Fruit fly (Drosophila melanogaster) whole organism, embryonic: ENCODE measurements around the gene Taf10.

Experiments used
- Antp ChIP-seq: fragments of 200-800 bp; sonication (Bioruptor generic); optimal IDR thresholded peaks from 3 replicates; lab custom pipeline; 2016; ENCODE audit warnings: missing biosample characterization, missing genetic modification characterization
- Atf3 ChIP-seq: fragments of 200-800 bp; sonication (Bioruptor generic); optimal IDR thresholded peaks from 3 replicates; lab custom pipeline; 2016; ENCODE audit warnings: missing biosample characterization, missing genetic modification characterization
- Bdp1 ChIP-seq: fragments of 200-800 bp; sonication (Bioruptor generic); optimal IDR thresholded peaks from 3 replicates; lab custom pipeline; 2016; ENCODE audit warnings: missing biosample characterization, missing genetic modification characterization
- CG10431 ChIP-seq: fragments of 200-800 bp; sonication (Bioruptor generic); optimal IDR thresholded peaks from 3 replicates; lab custom pipeline; 2018; ENCODE audit warnings: missing biosample characterization, mild to moderate bottlenecking, missing genetic modification characterization
- CG11247 ChIP-seq: fragments of 200-800 bp; sonication (Bioruptor generic); IDR thresholded peaks from 2 replicates; pipeline ENCODE4 v1.3.6; 2022; ENCODE audit warnings: missing biosample characterization, missing genetic modification characterization
- CG12236 ChIP-seq: fragments of 200-800 bp; sonication (Bioruptor generic); optimal IDR thresholded peaks from 2 replicates; lab custom pipeline; 2016; ENCODE audit warnings: missing biosample characterization, missing genetic modification characterization
- CG13894 ChIP-seq: fragments of 200-800 bp; sonication (Bioruptor generic); optimal IDR thresholded peaks from 3 replicates; lab custom pipeline; 2018; ENCODE audit warnings: missing biosample characterization, mild to moderate bottlenecking, missing genetic modification characterization, moderate library complexity
- CG1647 ChIP-seq: fragments of 200-800 bp; sonication (Bioruptor generic); optimal IDR thresholded peaks from 3 replicates; lab custom pipeline; 2016; ENCODE audit warnings: missing biosample characterization, missing genetic modification characterization
- CG16779 ChIP-seq: fragments of 200-800 bp; sonication (Bioruptor generic); IDR thresholded peaks from 2 replicates; pipeline ENCODE4 v1.3.6; 2022; ENCODE audit warnings: missing biosample characterization, missing genetic modification characterization
- CG17829 ChIP-seq: fragments of 200-800 bp; optimal IDR thresholded peaks from 2 replicates; lab custom pipeline; 2019; ENCODE audit warnings: missing biosample characterization, mild to moderate bottlenecking, missing genetic modification characterization, moderate library complexity
- CG30403 ChIP-seq: fragments of 200-800 bp; sonication (Bioruptor generic); optimal IDR thresholded peaks from 3 replicates; lab custom pipeline; 2016; ENCODE audit warnings: missing biosample characterization, missing genetic modification characterization
- CG3163 ChIP-seq: fragments of 200-800 bp; sonication (Bioruptor generic); optimal IDR thresholded peaks from 3 replicates; lab custom pipeline; 2016; ENCODE audit warnings: missing biosample characterization, missing genetic modification characterization
- CG33213 ChIP-seq: fragments of 200-800 bp; sonication (Bioruptor generic); optimal IDR thresholded peaks from 3 replicates; lab custom pipeline; 2016; ENCODE audit warnings: missing biosample characterization, missing genetic modification characterization
- CG3726 ChIP-seq: fragments of 200-800 bp; sonication (Bioruptor generic); IDR thresholded peaks from 3 replicates; pipeline ENCODE4, ENCODE4 v1.3.6; 2022; ENCODE audit warnings: missing biosample characterization, missing genetic modification characterization
- CG3847 ChIP-seq: fragments of 200-800 bp; sonication (Bioruptor generic); IDR thresholded peaks from 2 replicates; pipeline ENCODE4 v1.3.6; 2022; ENCODE audit warnings: missing biosample characterization, missing genetic modification characterization
- CG4360 ChIP-seq: fragments of 200-800 bp; sonication (Bioruptor generic); IDR thresholded peaks from 2 replicates; pipeline ENCODE4 v1.3.6; 2022; ENCODE audit warnings: missing biosample characterization, missing genetic modification characterization
- CG5245 ChIP-seq: fragments of 200-800 bp; sonication (Bioruptor generic); optimal IDR thresholded peaks from 3 replicates; lab custom pipeline; 2016; ENCODE audit warnings: missing biosample characterization, missing genetic modification characterization
- CG6683 ChIP-seq: fragments of 200-800 bp; sonication (Bioruptor generic); optimal IDR thresholded peaks from 2 replicates; lab custom pipeline; 2017; ENCODE audit warnings: missing biosample characterization, mild to moderate bottlenecking, missing genetic modification characterization, missing genetic modification reagents
- CG8359 ChIP-seq: fragments of 200-800 bp; sonication (Bioruptor generic); optimal IDR thresholded peaks from 2 replicates; lab custom pipeline; 2017; ENCODE audit warnings: missing biosample characterization, mild to moderate bottlenecking, missing genetic modification characterization, borderline replicate concordance
- CG9876 ChIP-seq: fragments of 200-800 bp; sonication (Bioruptor generic); optimal IDR thresholded peaks from 2 replicates; lab custom pipeline; 2016; ENCODE audit warnings: missing biosample characterization, missing genetic modification characterization
- D19A ChIP-seq: fragments of 200-800 bp; optimal IDR thresholded peaks from 3 replicates; lab custom pipeline; 2019; ENCODE audit warnings: missing biosample characterization, mild to moderate bottlenecking, missing genetic modification characterization, moderate library complexity
- Dip2 ChIP-seq: fragments of 200-800 bp; sonication (Bioruptor generic); IDR thresholded peaks from 2 replicates; pipeline ENCODE4 v1.3.6; 2022; ENCODE audit warnings: missing biosample characterization, missing genetic modification characterization
- Doc3 ChIP-seq: fragments of 200-800 bp; sonication (Bioruptor generic); IDR thresholded peaks from 3 replicates; pipeline ENCODE4 v1.3.6; 2022; ENCODE audit warnings: missing biosample characterization, missing genetic modification characterization; ENCODE audit not compliant: partially characterized antibody
- Hr78 ChIP-seq, 2 experiments: fragments of 200-800 bp in 1 of 2; fragments of >200 bp in 1 of 2; sonication (Bioruptor generic) in 1 of 2; optimal IDR thresholded peaks; 2 replicates each; lab custom pipeline; 2017 to 2019; ENCODE audit warnings: missing biosample characterization in 2 of 2, missing genetic modification characterization in 2 of 2, mild to moderate bottlenecking in 1 of 2, moderate library complexity in 1 of 2
- Lhr ChIP-seq: fragments of 200-800 bp; sonication (Bioruptor generic); optimal IDR thresholded peaks from 3 replicates; lab custom pipeline; 2017; ENCODE audit warnings: mild to moderate bottlenecking, missing biosample characterization, missing genetic modification reagents, missing genetic modification characterization
- MBD-R2 ChIP-seq: fragments of 200-800 bp; sonication (Bioruptor generic); IDR thresholded peaks from 2 replicates; pipeline ENCODE4 v1.3.6; 2022; ENCODE audit warnings: missing biosample characterization, missing genetic modification characterization
- Nf-YC ChIP-seq: fragments of 200-800 bp; optimal IDR thresholded peaks from 3 replicates; lab custom pipeline; 2019; ENCODE audit warnings: missing biosample characterization, mild to moderate bottlenecking, missing genetic modification characterization, moderate library complexity
- Scr ChIP-seq: fragments of 200-800 bp; sonication (Bioruptor generic); IDR thresholded peaks from 2 replicates; pipeline ENCODE4 v1.3.6; 2022; ENCODE audit warnings: missing biosample characterization, missing genetic modification characterization; ENCODE audit not compliant: partially characterized antibody
- ash1 ChIP-seq: fragments of 200-800 bp; sonication (Bioruptor generic); optimal IDR thresholded peaks from 2 replicates; lab custom pipeline; 2018; ENCODE audit warnings: missing biosample characterization, mild to moderate bottlenecking, missing genetic modification characterization
- crol ChIP-seq: fragments of 200-800 bp; sonication (Bioruptor generic); IDR thresholded peaks from 2 replicates; pipeline ENCODE4 v1.3.6; 2022; ENCODE audit warnings: missing biosample characterization, missing genetic modification characterization
- dimm ChIP-seq: fragments of 200-800 bp; sonication (Bioruptor generic); IDR thresholded peaks from 2 replicates; pipeline ENCODE4 v1.3.6; 2022; ENCODE audit warnings: missing biosample characterization, missing genetic modification characterization
- dm ChIP-seq: fragments of 200-800 bp; sonication (Bioruptor generic); optimal IDR thresholded peaks from 3 replicates; lab custom pipeline; 2016; ENCODE audit warnings: missing biosample characterization, missing genetic modification characterization
- esg ChIP-seq: fragments of 200-800 bp; sonication (Bioruptor generic); conservative IDR thresholded peaks from 2 replicates; pipeline ENCODE4 v1.3.6; 2022; ENCODE audit warnings: missing biosample characterization, missing genetic modification characterization
- fu2 ChIP-seq: fragments of 200-800 bp; sonication (Bioruptor generic); optimal IDR thresholded peaks from 2 replicates; lab custom pipeline; 2016; ENCODE audit warnings: missing biosample characterization, missing genetic modification characterization
- gem ChIP-seq: fragments of 200-800 bp; sonication (Bioruptor generic); optimal IDR thresholded peaks from 2 replicates; lab custom pipeline; 2019; ENCODE audit warnings: missing biosample characterization, mild to moderate bottlenecking, missing genetic modification characterization, moderate library complexity
- gt ChIP-seq: fragments of 200-800 bp; sonication (Bioruptor generic); IDR thresholded peaks from 2 replicates; pipeline ENCODE4 v1.3.6; 2022; ENCODE audit warnings: missing biosample characterization, missing genetic modification characterization
- h ChIP-seq: fragments of >200 bp; optimal IDR thresholded peaks from 2 replicates; lab custom pipeline; 2017
- her ChIP-seq: fragments of 200-800 bp; sonication (Bioruptor generic); optimal IDR thresholded peaks from 2 replicates; lab custom pipeline; 2016; ENCODE audit warnings: missing biosample characterization, missing genetic modification characterization
- hkb ChIP-seq, 2 experiments: fragments of 200-800 bp in 1 of 2; fragments of >200 bp in 1 of 2; sonication (Bioruptor generic) in 1 of 2; IDR thresholded peaks in 1 of 2; optimal IDR thresholded peaks in 1 of 2; 2 replicates each; pipeline versions ENCODE4 v1.3.6 to Lab custom; 2017 to 2022; ENCODE audit warnings: missing biosample characterization in 1 of 2, missing genetic modification characterization in 1 of 2
- ind ChIP-seq: fragments of 200-800 bp; sonication (Bioruptor generic); optimal IDR thresholded peaks from 3 replicates; lab custom pipeline; 2016; ENCODE audit warnings: missing biosample characterization, missing genetic modification characterization
- lola ChIP-seq, 3 experiments: fragments of >200 bp in 2 of 3; fragments of 200-800 bp in 1 of 3; sonication (Bioruptor generic) in 1 of 3; optimal IDR thresholded peaks; 2 replicates each; lab custom pipeline; 2017 to 2019; ENCODE audit warnings: missing biosample characterization in 3 of 3, missing genetic modification characterization in 3 of 3, mild to moderate bottlenecking in 1 of 3, moderate library complexity in 1 of 3
- mam ChIP-seq: fragments of 200-800 bp; sonication (Bioruptor generic); optimal IDR thresholded peaks from 3 replicates; lab custom pipeline; 2016; ENCODE audit warnings: missing biosample characterization, missing genetic modification characterization
- nerfin-1 ChIP-seq: fragments of 200-800 bp; sonication (Bioruptor generic); optimal IDR thresholded peaks from 3 replicates; lab custom pipeline; 2019; ENCODE audit warnings: missing biosample characterization, mild to moderate bottlenecking, missing genetic modification characterization, moderate library complexity
- org-1 ChIP-seq: fragments of 200-800 bp; sonication (Bioruptor generic); optimal IDR thresholded peaks from 2 replicates; lab custom pipeline; 2017; ENCODE audit warnings: missing biosample characterization, missing genetic modification characterization
- pros ChIP-seq: fragments of 200-800 bp; sonication (Bioruptor generic); optimal IDR thresholded peaks from 3 replicates; lab custom pipeline; 2019; ENCODE audit warnings: missing biosample characterization, mild to moderate bottlenecking, missing genetic modification characterization, moderate library complexity
- row ChIP-seq: fragments of 200-800 bp; sonication (Bioruptor generic); IDR thresholded peaks from 3 replicates; pipeline ENCODE4 v1.3.6; 2022; ENCODE audit warnings: missing biosample characterization, missing genetic modification characterization
- shn ChIP-seq: fragments of 200-800 bp; sonication (Bioruptor generic); optimal IDR thresholded peaks from 3 replicates; lab custom pipeline; 2016; ENCODE audit warnings: missing biosample characterization, missing genetic modification characterization
- ssp ChIP-seq: fragments of 200-800 bp; sonication (Bioruptor generic); IDR thresholded peaks from 2 replicates; pipeline ENCODE4 v1.3.6; 2022; ENCODE audit warnings: missing biosample characterization, missing genetic modification characterization
- wor ChIP-seq: fragments of 200-800 bp; sonication (Bioruptor generic); IDR thresholded peaks from 2 replicates; pipeline ENCODE4 v1.3.6; 2022; ENCODE audit warnings: missing biosample characterization, missing genetic modification characterization
- yki ChIP-seq: fragments of >200 bp; optimal IDR thresholded peaks from 3 replicates; lab custom pipeline; 2018
- zf30C ChIP-seq: fragments of 200-800 bp; sonication (Bioruptor generic); optimal IDR thresholded peaks from 3 replicates; lab custom pipeline; 2018; ENCODE audit warnings: missing biosample characterization, mild to moderate bottlenecking, missing genetic modification characterization

Taf10 gene

dm6 chr2L:2759654-2760053, 8.0 kb upstream of the Taf10 start, which contains the start of the genes HemK2, Snapin and Tnpo-SR (continued):
- peak; percentile 55 for TF ChIP-seq org-1
- peak; percentile 86 for TF ChIP-seq Nf-YC
- TF ChIP-seq CG17829 (tag; lab: Kevin White, UChicago) = peak; percentile 94
- peak; percentile 96 for TF ChIP-seq CG13894 (tag; lab: Kevin White, UChicago)
- TF ChIP-seq mam (GFP tag; lab: Kevin White, UChicago) = peak; percentile 91
- peak; percentile 78 for TF ChIP-seq Bdp1 (GFP tag; lab: Kevin White, UChicago)
- TF ChIP-seq CG6683 (GFP tag; lab: Kevin White, UChicago) = peak; percentile 83
- TF ChIP-seq row (GFP tag; lab: Robert Waterston, UW) = peak; percentile 98
- peak; percentile 95 for TF ChIP-seq gem (tag; lab: Kevin White, UChicago)
- peak; percentile 67 for TF ChIP-seq CG10431
- peak; percentile 52 for TF ChIP-seq CG12236 (GFP tag; lab: Kevin White, UChicago)
- TF ChIP-seq nerfin-1 (tag; lab: Kevin White, UChicago) = peak; percentile 85
- TF ChIP-seq pros = peak; percentile 20
- TF ChIP-seq CG3163 = peak; percentile 59
- TF ChIP-seq ssp (GFP tag; lab: Robert Waterston, UW) = peak; percentile 86
- no peak for TF ChIP-seq hkb (optimal IDR thresholded peaks at IDR 0.05; lab: Kevin White, UChicago)
- TF ChIP-seq hkb (GFP tag; IDR thresholded peaks at IDR 0.05; lab: Robert Waterston, UW) = peak; percentile 93
- TF ChIP-seq ind (GFP tag; lab: Kevin White, UChicago) = peak; percentile 91
- peak; percentile 66; the same call in 1 of the 2 replicates for TF ChIP-seq CG16779
- TF ChIP-seq CG3847 (GFP tag; lab: Robert Waterston, UW) = peak; percentile 96
- TF ChIP-seq Antp (GFP tag; lab: Kevin White, UChicago) = peak; percentile 82
- peak; percentile 11 for TF ChIP-seq zf30C (GFP tag; lab: Kevin White, UChicago)
- TF ChIP-seq CG33213 (GFP tag; lab: Kevin White, UChicago) = peak; percentile 89
- TF ChIP-seq yki = no peak
- peak; percentile 61 for TF ChIP-seq shn (GFP tag; lab: Kevin White, UChicago)
- TF ChIP-seq wor (GFP tag; lab: Robert Waterston, UW) = peak; percentile 86
- peak; percentile 83 for TF ChIP-seq CG5245 (GFP tag; lab: Kevin White, UChicago)
- TF ChIP-seq Hr78 (GFP tag; optimal IDR thresholded peaks at IDR 0.05; lab: Kevin White, UChicago) = no peak
- TF ChIP-seq Scr (GFP tag; lab: Robert Waterston, UW) = peak; percentile 98
- peak; percentile 26 for TF ChIP-seq ash1 (GFP tag; lab: Kevin White, UChicago)
- TF ChIP-seq Lhr = peak; percentile 82
- TF ChIP-seq CG11247 (GFP tag; lab: Robert Waterston, UW) = peak; percentile 94
- TF ChIP-seq Doc3 = peak; percentile 98
- peak; percentile 91 for TF ChIP-seq gt (GFP tag; lab: Robert Waterston, UW)
- peak; percentile 63 for TF ChIP-seq her (GFP tag; lab: Kevin White, UChicago)
- peak; percentile 95 for TF ChIP-seq CG30403 (GFP tag; lab: Kevin White, UChicago)
- TF ChIP-seq Atf3 (GFP tag; lab: Kevin White, UChicago) = peak; percentile 84
- TF ChIP-seq CG8359 (GFP tag; lab: Kevin White, UChicago) = peak; percentile 59
- peak; percentile 36; the same call in 1 of the 2 replicates for TF ChIP-seq crol (GFP tag; lab: Robert Waterston, UW)
- peak; percentile 95 for TF ChIP-seq MBD-R2 (GFP tag; lab: Robert Waterston, UW)
- TF ChIP-seq Dip2 (GFP tag; lab: Robert Waterston, UW) = no peak; the same call in 1 of the 2 replicates
- peak; percentile 72 for TF ChIP-seq dm (GFP tag; lab: Kevin White, UChicago)
- TF ChIP-seq lola (GFP tag; optimal IDR thresholded peaks at IDR 0.05; lab: Kevin White, UChicago) = peak in 1 of 3 experiments; percentile 88
- peak; percentile 80 for TF ChIP-seq D19A (tag; lab: Kevin White, UChicago)
- TF ChIP-seq h (lab: Kevin White, UChicago) = no peak
- peak; percentile 90 for TF ChIP-seq CG1647 (GFP tag; lab: Kevin White, UChicago)
- peak; percentile 76 for TF ChIP-seq fu2 (GFP tag; lab: Kevin White, UChicago)
- TF ChIP-seq CG9876 (GFP tag; lab: Kevin White, UChicago) = peak; percentile 69
- TF ChIP-seq esg = peak; percentile 88
- peak; percentile 50 for TF ChIP-seq CG4360 (GFP tag; lab: Robert Waterston, UW)
- TF ChIP-seq dimm = peak; percentile 72
- peak; percentile 86; the same call in 2 of the 3 replicates for TF ChIP-seq CG3726 (GFP tag; lab: Robert Waterston, UW)
